Worm (Caenorhabditis elegans) whole organism, young adult: ENCODE measurements around the gene rars-1.
A peak's percentile ranks its signal among the peaks of the same experiment; 100 is the strongest.

Experiments used
- ama-1 ChIP-seq, 3 experiments: fragments of 150-350 bp in 1 of 3; sonication (generic microtip) in 2 of 3; optimal IDR thresholded peaks; 2 replicates each; lab custom pipeline; 2014 to 2018; ENCODE audit warnings: missing biosample characterization in 2 of 3, missing genetic modification characterization in 2 of 3, missing genetic modification reagents in 2 of 3
- egl-44 ChIP-seq: fragments of 200-800 bp; sonication (Bioruptor generic); IDR thresholded peaks from 2 replicates; pipeline ENCODE4 v1.3.6; 2022; ENCODE audit warnings: missing genetic modification reagents, missing genetic modification characterization, missing compliant biosample characterization
- ekl-4 ChIP-seq: fragments of 200-800 bp; sonication (Bioruptor generic); IDR thresholded peaks from 2 replicates; pipeline ENCODE4 v1.3.6; 2022; ENCODE audit warnings: missing genetic modification reagents, missing genetic modification characterization, missing compliant biosample characterization
- madf-3 ChIP-seq: fragments of 200-800 bp; sonication (Bioruptor generic); IDR thresholded peaks from 2 replicates; pipeline ENCODE4 v1.3.6; 2022; ENCODE audit warnings: missing genetic modification reagents, missing genetic modification characterization, missing compliant biosample characterization
- unc-62 ChIP-seq: fragments of 150-350 bp; optimal IDR thresholded peaks from 2 replicates; lab custom pipeline; 2014; ENCODE audit warnings: missing biosample characterization, missing genetic modification reagents, missing genetic modification characterization

- peak; percentile 98 for TF ChIP-seq egl-44 (GFP tag; lab: Robert Waterston, UW)
- peak; percentile 98 for TF ChIP-seq ekl-4 (GFP tag; lab: Robert Waterston, UW)
- TF ChIP-seq unc-62 = peak; percentile 77
- peak; percentile 95 for TF ChIP-seq madf-3
- no peak for TF ChIP-seq ama-1 (optimal IDR thresholded peaks at IDR 0.05; lab: Kevin White, UChicago)
- TF ChIP-seq ama-1 (GFP tag; optimal IDR thresholded peaks at IDR 0.05; lab: Kevin White, UChicago) = no peak
Observed at ce11 chrIII:4899728-4900127, 17.2 kb downstream of the rars-1 start.
